Worm (Caenorhabditis elegans) whole organism, L4/young adult: Measurements from ENCODE around the gene R02D5.6.

Source experiments
- W03F9.2 ChIP-seq: fragments of 150-350 bp; optimal IDR thresholded peaks from 2 replicates; lab custom pipeline; 2014; ENCODE audit warnings: missing biosample characterization, missing genetic modification characterization
- him-1 ChIP-seq: sonication (generic microtip); optimal IDR thresholded peaks from 2 replicates; lab custom pipeline; 2016; ENCODE audit warnings: missing genotype, missing genetic modification reagents, missing genetic modification characterization, missing compliant biosample characterization

- TF ChIP-seq W03F9.2 (tag; lab: Kevin White, UChicago) (no peak), him-1 (tag; lab: Kevin White, UChicago) (no peak)
Observed at ce11 chrV:14527210-14527609, 9.3 kb upstream of the R02D5.6 start.
